Fruit fly (Drosophila melanogaster) whole organism, embryonic: ENCODE measurements around the gene CG34298.

Source experiments
- Atf6 ChIP-seq: fragments of 200-800 bp; sonication (Bioruptor generic); IDR thresholded peaks from 2 replicates; pipeline ENCODE4 v1.3.6; 2022; ENCODE audit warnings: missing biosample characterization, missing genetic modification characterization
- B-H1 ChIP-seq: fragments of 200-800 bp; sonication (Bioruptor generic); IDR thresholded peaks from 3 replicates; pipeline ENCODE4 v1.3.6; 2022; ENCODE audit warnings: missing biosample characterization, missing genetic modification characterization
- CG1024 ChIP-seq: fragments of 200-800 bp; sonication (Bioruptor generic); IDR thresholded peaks from 2 replicates; pipeline ENCODE4 v1.3.6; 2022; ENCODE audit warnings: missing biosample characterization, missing genetic modification characterization
- CG10462 ChIP-seq: fragments of 200-800 bp; sonication (Bioruptor generic); optimal IDR thresholded peaks from 2 replicates; lab custom pipeline; 2016; ENCODE audit warnings: missing biosample characterization, missing genetic modification characterization
- CG12299 ChIP-seq: fragments of 200-800 bp; sonication (Bioruptor generic); optimal IDR thresholded peaks from 2 replicates; lab custom pipeline; 2018; ENCODE audit warnings: missing biosample characterization, mild to moderate bottlenecking, missing genetic modification characterization
- CG17328 ChIP-seq: fragments of 200-800 bp; sonication (Bioruptor generic); IDR thresholded peaks from 2 replicates; pipeline ENCODE4 v1.3.6; 2022; ENCODE audit warnings: missing biosample characterization, missing genetic modification characterization
- CG17385 ChIP-seq: fragments of 200-800 bp; sonication (Bioruptor generic); optimal IDR thresholded peaks from 3 replicates; lab custom pipeline; 2018; ENCODE audit warnings: missing biosample characterization, mild to moderate bottlenecking, missing genetic modification characterization
- CG18764 ChIP-seq: fragments of 200-800 bp; sonication (Bioruptor generic); optimal IDR thresholded peaks from 3 replicates; lab custom pipeline; 2016; ENCODE audit warnings: missing biosample characterization, missing genetic modification characterization
- CG2116 ChIP-seq: fragments of 200-800 bp; sonication (Bioruptor generic); optimal IDR thresholded peaks from 3 replicates; lab custom pipeline; 2018; ENCODE audit warnings: missing biosample characterization, mild to moderate bottlenecking, missing genetic modification characterization
- CG2129 ChIP-seq: fragments of 200-800 bp; sonication (Bioruptor generic); IDR thresholded peaks from 2 replicates; pipeline ENCODE4 v1.3.6; 2022; ENCODE audit warnings: missing biosample characterization, missing genetic modification characterization; ENCODE audit not compliant: partially characterized antibody
- CG2678 ChIP-seq: fragments of 200-800 bp; sonication (Bioruptor generic); optimal IDR thresholded peaks from 3 replicates; lab custom pipeline; 2019; ENCODE audit warnings: missing biosample characterization, mild to moderate bottlenecking, missing genetic modification characterization, moderate library complexity
- CG3065 ChIP-seq: fragments of 200-800 bp; sonication (Bioruptor generic); optimal IDR thresholded peaks from 2 replicates; lab custom pipeline; 2016; ENCODE audit warnings: missing biosample characterization, missing genetic modification characterization
- CG31388 ChIP-seq: fragments of 200-800 bp; sonication (Bioruptor generic); optimal IDR thresholded peaks from 2 replicates; lab custom pipeline; 2016; ENCODE audit warnings: missing biosample characterization, missing genetic modification characterization
- CG33557 ChIP-seq: fragments of 200-800 bp; sonication (Bioruptor generic); optimal IDR thresholded peaks from 2 replicates; lab custom pipeline; 2019; ENCODE audit warnings: missing biosample characterization, mild to moderate bottlenecking, missing genetic modification characterization, moderate library complexity
- CG4328 ChIP-seq: fragments of 200-800 bp; sonication (Bioruptor generic); optimal IDR thresholded peaks from 3 replicates; lab custom pipeline; 2017; ENCODE audit warnings: missing biosample characterization, missing genetic modification reagents, missing genetic modification characterization
- CG6854 ChIP-seq: fragments of 200-800 bp; sonication (Bioruptor generic); optimal IDR thresholded peaks from 3 replicates; lab custom pipeline; 2017; ENCODE audit warnings: missing biosample characterization, mild to moderate bottlenecking, missing genetic modification characterization
- CG7556 ChIP-seq: fragments of 200-800 bp; sonication (Bioruptor generic); optimal IDR thresholded peaks from 2 replicates; lab custom pipeline; 2017; ENCODE audit warnings: missing biosample characterization, mild to moderate bottlenecking, missing genetic modification characterization
- CG7745 ChIP-seq: fragments of 200-800 bp; sonication (Bioruptor generic); optimal IDR thresholded peaks from 2 replicates; lab custom pipeline; 2018; ENCODE audit warnings: missing biosample characterization, mild to moderate bottlenecking, missing genetic modification characterization, moderate library complexity
- CG9817 ChIP-seq: fragments of 200-800 bp; sonication (Bioruptor generic); optimal IDR thresholded peaks from 2 replicates; lab custom pipeline; 2018; ENCODE audit warnings: missing biosample characterization, mild to moderate bottlenecking, missing genetic modification characterization, moderate library complexity
- D19A ChIP-seq: fragments of 200-800 bp; optimal IDR thresholded peaks from 3 replicates; lab custom pipeline; 2019; ENCODE audit warnings: missing biosample characterization, mild to moderate bottlenecking, missing genetic modification characterization, moderate library complexity
- Drgx ChIP-seq: fragments of 200-800 bp; sonication (Bioruptor generic); IDR thresholded peaks from 2 replicates; pipeline ENCODE4 v1.3.6; 2022; ENCODE audit warnings: missing biosample characterization, missing genetic modification characterization
- HHEX ChIP-seq: fragments of 200-800 bp; sonication (Bioruptor generic); optimal IDR thresholded peaks from 3 replicates; lab custom pipeline; 2017; ENCODE audit warnings: missing biosample characterization, mild to moderate bottlenecking, missing genetic modification characterization, missing genetic modification reagents
- HLH54F ChIP-seq: fragments of 200-800 bp; sonication (Bioruptor generic); optimal IDR thresholded peaks from 3 replicates; lab custom pipeline; 2016; ENCODE audit warnings: missing biosample characterization, missing genetic modification characterization
- Hr3 ChIP-seq: fragments of 200-800 bp; sonication (Bioruptor generic); optimal IDR thresholded peaks from 3 replicates; lab custom pipeline; 2016; ENCODE audit warnings: missing biosample characterization, missing genetic modification characterization
- MBD-R2 ChIP-seq: fragments of 200-800 bp; sonication (Bioruptor generic); IDR thresholded peaks from 2 replicates; pipeline ENCODE4 v1.3.6; 2022; ENCODE audit warnings: missing biosample characterization, missing genetic modification characterization
- Mad ChIP-seq: fragments of 200-800 bp; sonication (Bioruptor generic); optimal IDR thresholded peaks from 2 replicates; lab custom pipeline; 2016; ENCODE audit warnings: missing biosample characterization, missing genetic modification characterization
- Max ChIP-seq: fragments of 200-800 bp; sonication (Bioruptor generic); optimal IDR thresholded peaks from 2 replicates; lab custom pipeline; 2016; ENCODE audit warnings: missing biosample characterization, mild to moderate bottlenecking, missing genetic modification characterization
- Med ChIP-seq: fragments of 200-800 bp; sonication (Bioruptor generic); peaks from one replicate; lab custom pipeline; 2016; ENCODE audit warnings: missing biosample characterization, missing genetic modification characterization, mild to moderate bottlenecking, inconsistent platforms, moderate library complexity
- Meics ChIP-seq: fragments of 200-800 bp; sonication (Bioruptor generic); optimal IDR thresholded peaks from 2 replicates; lab custom pipeline; 2017; ENCODE audit warnings: missing biosample characterization, mild to moderate bottlenecking, missing genetic modification characterization
- Mrtf ChIP-seq: fragments of 200-800 bp; sonication (Bioruptor generic); IDR thresholded peaks from 3 replicates; pipeline ENCODE4 v1.3.6; 2022; ENCODE audit warnings: missing biosample characterization, missing genetic modification characterization
- NC2β ChIP-seq: fragments of 200-800 bp; sonication (Bioruptor generic); optimal IDR thresholded peaks from 2 replicates; lab custom pipeline; 2016; ENCODE audit warnings: missing biosample characterization, missing genetic modification characterization
- Sry-δ ChIP-seq: fragments of 200-800 bp; sonication (Bioruptor generic); optimal IDR thresholded peaks from 2 replicates; lab custom pipeline; 2016; ENCODE audit warnings: missing biosample characterization, missing genetic modification characterization
- Stat92E ChIP-seq, 3 experiments: fragments of >200 bp in 2 of 3; fragments of 200-800 bp in 1 of 3; sonication (Bioruptor generic) in 1 of 3; optimal IDR thresholded peaks; 2 replicates each; lab custom pipeline; 2017 to 2019; ENCODE audit warnings: missing biosample characterization in 3 of 3, missing genetic modification characterization in 3 of 3, mild to moderate bottlenecking in 1 of 3, moderate library complexity in 1 of 3
- chinmo ChIP-seq: fragments of 200-800 bp; sonication (Bioruptor generic); IDR thresholded peaks from 4 replicates; pipeline ENCODE4 v1.3.6; 2022; ENCODE audit warnings: missing biosample characterization, missing genetic modification characterization; ENCODE audit not compliant: partially characterized antibody
- cwo ChIP-seq: fragments of 200-800 bp; sonication (Bioruptor generic); optimal IDR thresholded peaks from 3 replicates; lab custom pipeline; 2017; ENCODE audit warnings: missing biosample characterization, missing genetic modification characterization, mild to moderate bottlenecking, moderate library complexity, missing genetic modification reagents
- disco-r ChIP-seq: fragments of 200-800 bp; sonication (Bioruptor generic); optimal IDR thresholded peaks from 2 replicates; lab custom pipeline; 2016; ENCODE audit warnings: missing biosample characterization, missing genetic modification characterization
- dmrt99B ChIP-seq: fragments of 200-800 bp; sonication (Bioruptor generic); optimal IDR thresholded peaks from 2 replicates; lab custom pipeline; 2018; ENCODE audit warnings: missing biosample characterization, mild to moderate bottlenecking, missing genetic modification characterization, moderate library complexity
- ems ChIP-seq: fragments of 200-800 bp; sonication (Bioruptor generic); optimal IDR thresholded peaks from 3 replicates; lab custom pipeline; 2016; ENCODE audit warnings: missing biosample characterization, missing genetic modification characterization
- fru ChIP-seq: fragments of >200 bp; optimal IDR thresholded peaks from 2 replicates; lab custom pipeline; 2017
- gfzf ChIP-seq: fragments of 200-800 bp; sonication (Bioruptor generic); optimal IDR thresholded peaks from 2 replicates; lab custom pipeline; 2016; ENCODE audit warnings: missing biosample characterization, mild to moderate bottlenecking, missing genetic modification characterization, moderate library complexity
- ham ChIP-seq: fragments of 200-800 bp; sonication (Bioruptor generic); IDR thresholded peaks from 2 replicates; pipeline ENCODE4 v1.3.6; 2022; ENCODE audit warnings: missing biosample characterization, missing genetic modification characterization
- hbn ChIP-seq: fragments of 200-800 bp; sonication (Bioruptor generic); IDR thresholded peaks from 2 replicates; pipeline ENCODE4 v1.3.6; 2022; ENCODE audit warnings: missing biosample characterization, missing genetic modification characterization; ENCODE audit not compliant: partially characterized antibody
- insv ChIP-seq, 2 experiments: fragments of 200-800 bp; sonication (Bioruptor generic); optimal IDR thresholded peaks; 3 replicates each; lab custom pipeline; 2016 to 2018; ENCODE audit warnings: missing biosample characterization in 2 of 2, missing genetic modification characterization in 2 of 2
- klu ChIP-seq: fragments of 200-800 bp; sonication (Bioruptor generic); IDR thresholded peaks from 2 replicates; pipeline ENCODE4 v1.3.6; 2022; ENCODE audit warnings: missing biosample characterization, missing genetic modification characterization
- lilli ChIP-seq: fragments of 200-800 bp; sonication (Bioruptor generic); optimal IDR thresholded peaks from 3 replicates; lab custom pipeline; 2016; ENCODE audit warnings: missing biosample characterization, missing genetic modification characterization
- nerfin-1 ChIP-seq: fragments of 200-800 bp; sonication (Bioruptor generic); optimal IDR thresholded peaks from 3 replicates; lab custom pipeline; 2019; ENCODE audit warnings: missing biosample characterization, mild to moderate bottlenecking, missing genetic modification characterization, moderate library complexity
- pnt ChIP-seq: fragments of 200-800 bp; sonication (Bioruptor generic); optimal IDR thresholded peaks from 3 replicates; lab custom pipeline; 2016; ENCODE audit warnings: missing biosample characterization, missing genetic modification characterization
- ranshi ChIP-seq: fragments of 200-800 bp; sonication (Bioruptor generic); IDR thresholded peaks from 2 replicates; pipeline ENCODE4 v1.3.6; 2022; ENCODE audit warnings: missing biosample characterization, missing genetic modification characterization
- schlank ChIP-seq: fragments of 200-800 bp; sonication (Bioruptor generic); optimal IDR thresholded peaks from 2 replicates; lab custom pipeline; 2018; ENCODE audit warnings: missing biosample characterization, mild to moderate bottlenecking, missing genetic modification characterization
- stc ChIP-seq: fragments of 200-800 bp; sonication (Bioruptor generic); IDR thresholded peaks from 2 replicates; pipeline ENCODE4 v1.3.6; 2022; ENCODE audit warnings: missing biosample characterization, missing genetic modification characterization
- ttk ChIP-seq: fragments of 200-800 bp; sonication (Bioruptor generic); IDR thresholded peaks from 2 replicates; pipeline ENCODE4 v2.1.2; 2022; ENCODE audit warnings: missing biosample characterization, missing genetic modification characterization
- unpg ChIP-seq: fragments of 200-800 bp; sonication (Bioruptor generic); optimal IDR thresholded peaks from 3 replicates; lab custom pipeline; 2018; ENCODE audit warnings: missing biosample characterization, mild to moderate bottlenecking, missing genetic modification characterization, moderate library complexity

Gene CG34298

dm6 chr3R:29997607-29998236, 1.9 kb upstream of the CG34298 start, which contains the start of the genes CG15525 and CG11504 (continued):
- TF ChIP-seq chinmo (GFP tag; lab: Robert Waterston, UW) (peak; percentile 85; the same call in 1 of the 4 replicates), CG9817 (tag; lab: Kevin White, UChicago) (peak; percentile 22), klu (GFP tag; lab: Robert Waterston, UW) (peak; percentile 37; the same call in 1 of the 2 replicates), lilli (GFP tag; lab: Kevin White, UChicago) (peak; percentile 68), cwo (no peak), HLH54F (GFP tag; lab: Kevin White, UChicago) (peak; percentile 47), unpg (GFP tag; lab: Kevin White, UChicago) (no peak), CG6854 (no peak), CG3065 (GFP tag; lab: Kevin White, UChicago) (peak; percentile 2), hbn (peak; percentile 86), insv (GFP tag; optimal IDR thresholded peaks at IDR 0.05; lab: Kevin White, UChicago) (peak in 1 of 2 experiments; percentile 7), Med (GFP tag; lab: Kevin White, UChicago) (peak; percentile 84), ranshi (peak; percentile 58), CG2116 (GFP tag; lab: Kevin White, UChicago) (peak; percentile 88), CG17385 (peak; percentile 92), fru (no peak), Atf6 (GFP tag; lab: Robert Waterston, UW) (peak; percentile 63; the same call in 1 of the 2 replicates), Mrtf (no peak), stc (no peak; the same call in 1 of the 2 replicates), Sry-δ (GFP tag; lab: Kevin White, UChicago) (peak; percentile 74), CG7556 (GFP tag; lab: Kevin White, UChicago) (no peak), MBD-R2 (GFP tag; lab: Robert Waterston, UW) (peak; percentile 95), CG33557 (GFP tag; lab: Kevin White, UChicago) (no peak), HHEX (GFP tag; lab: Kevin White, UChicago) (no peak), CG31388 (GFP tag; lab: Kevin White, UChicago) (no peak), ham (no peak), NC2β (GFP tag; lab: Kevin White, UChicago) (peak; percentile 3), Drgx (no peak), CG12299 (tag; lab: Kevin White, UChicago) (no peak), CG18764 (GFP tag; lab: Kevin White, UChicago) (peak; percentile 19), CG7745 (no peak), disco-r (GFP tag; lab: Kevin White, UChicago) (no peak), CG17328 (GFP tag; lab: Robert Waterston, UW) (peak; percentile 51; the same call in 1 of the 2 replicates), dmrt99B (no peak), B-H1 (GFP tag; lab: Robert Waterston, UW) (no peak)

dm6 chr3R:30000286-30000685, 691 bp downstream of the CG34298 start, which contains the start of gene Tace:
Tace (plus strand) TSS chr3R:30000530.
- no peak for TF ChIP-seq Max (GFP tag; lab: Kevin White, UChicago)
- no peak for TF ChIP-seq CG1024
- no peak for TF ChIP-seq Stat92E (GFP tag; optimal IDR thresholded peaks at IDR 0.05; lab: Kevin White, UChicago)
- no peak for TF ChIP-seq ems (GFP tag; lab: Kevin White, UChicago)
- no peak for TF ChIP-seq CG4328 (GFP tag; lab: Kevin White, UChicago)
- no peak for TF ChIP-seq Hr3
- no peak for TF ChIP-seq Mad (GFP tag; lab: Kevin White, UChicago)
- peak; percentile 30 for TF ChIP-seq nerfin-1 (tag; lab: Kevin White, UChicago)
- TF ChIP-seq ttk (GFP tag; lab: Robert Waterston, UW): no peak
- no peak for TF ChIP-seq CG2129 (GFP tag; lab: Robert Waterston, UW)
- no peak for TF ChIP-seq Meics (GFP tag; lab: Kevin White, UChicago)
- peak; percentile 67 for TF ChIP-seq gfzf
- no peak for TF ChIP-seq disco-r (GFP tag; lab: Kevin White, UChicago)
- TF ChIP-seq CG2678 (tag; lab: Kevin White, UChicago): no peak
- no peak for TF ChIP-seq schlank (tag; lab: Kevin White, UChicago)
- TF ChIP-seq CG10462 (GFP tag; lab: Kevin White, UChicago): peak; percentile 95
- TF ChIP-seq D19A (tag; lab: Kevin White, UChicago): no peak
- TF ChIP-seq pnt: no peak
